Worm (Caenorhabditis elegans) whole organism, late embryonic: ENCODE results near the gene ears-2.

ENCODE experiments used
- C38D4.7 ChIP-seq: fragments of 200-800 bp; sonication (Bioruptor generic); optimal IDR thresholded peaks from 2 replicates; lab custom pipeline; 2018; ENCODE audit warnings: mild to moderate bottlenecking, missing genetic modification characterization, moderate library complexity, missing compliant biosample characterization
- F13H6.1 ChIP-seq: sonication (generic microtip); optimal IDR thresholded peaks from 2 replicates; lab custom pipeline; 2016; ENCODE audit warnings: missing genetic modification characterization, missing compliant biosample characterization
- K09A11.1 ChIP-seq: sonication (generic microtip); optimal IDR thresholded peaks from 2 replicates; lab custom pipeline; 2017; ENCODE audit warnings: antibody characterized with exemption, mild to moderate bottlenecking, missing genetic modification characterization, missing compliant biosample characterization; ENCODE audit not compliant: insufficient read depth
- T23F11.4 ChIP-seq: fragments of 200-800 bp; sonication (Bioruptor generic); optimal IDR thresholded peaks from 2 replicates; lab custom pipeline; 2018; ENCODE audit warnings: mild to moderate bottlenecking, missing genetic modification characterization, missing compliant biosample characterization
- Y22D7AL.16 ChIP-seq: sonication (generic microtip); optimal IDR thresholded peaks from 2 replicates; lab custom pipeline; 2016; ENCODE audit warnings: missing genetic modification characterization, missing compliant biosample characterization
- ama-1 ChIP-seq: fragments of 150-350 bp; optimal IDR thresholded peaks from 2 replicates; lab custom pipeline; 2014
- ceh-19 ChIP-seq: fragments of 200-800 bp; sonication (Bioruptor generic); optimal IDR thresholded peaks from 2 replicates; lab custom pipeline; 2018; ENCODE audit warnings: mild to moderate bottlenecking, missing genetic modification characterization, missing compliant biosample characterization
- ceh-2 ChIP-seq: sonication (generic microtip); optimal IDR thresholded peaks from 2 replicates; lab custom pipeline; 2016; ENCODE audit warnings: missing genotype, missing genetic modification characterization, missing compliant biosample characterization
- ceh-22 ChIP-seq: sonication (generic microtip); optimal IDR thresholded peaks from 2 replicates; lab custom pipeline; 2017; ENCODE audit warnings: missing biosample characterization, missing genetic modification characterization
- ceh-24 ChIP-seq: sonication (generic microtip); optimal IDR thresholded peaks from 2 replicates; lab custom pipeline; 2016; ENCODE audit warnings: mild to moderate bottlenecking, missing genetic modification characterization, missing compliant biosample characterization
- ceh-30 ChIP-seq: fragments of 150-350 bp; optimal IDR thresholded peaks from 2 replicates; lab custom pipeline; 2014; ENCODE audit warnings: missing biosample characterization, missing genetic modification characterization
- ceh-31 ChIP-seq: sonication (generic microtip); optimal IDR thresholded peaks from 2 replicates; lab custom pipeline; 2016; ENCODE audit warnings: missing genetic modification characterization, missing compliant biosample characterization
- ceh-34 ChIP-seq: sonication (generic microtip); optimal IDR thresholded peaks from 2 replicates; lab custom pipeline; 2016; ENCODE audit warnings: mild to moderate bottlenecking, missing genetic modification characterization, missing compliant biosample characterization
- ceh-45 ChIP-seq: fragments of 200-800 bp; sonication (Bioruptor generic); IDR thresholded peaks from 2 replicates; pipeline ENCODE4 v1.3.6; 2022; ENCODE audit warnings: missing genetic modification reagents, missing genetic modification characterization, missing compliant biosample characterization
- ceh-48 ChIP-seq: sonication (generic microtip); optimal IDR thresholded peaks from 2 replicates; lab custom pipeline; 2016; ENCODE audit warnings: missing genetic modification characterization, inconsistent platforms, missing compliant biosample characterization
- ceh-6 ChIP-seq: fragments of 200-800 bp; sonication (Bioruptor generic); optimal IDR thresholded peaks from 2 replicates; lab custom pipeline; 2018; ENCODE audit warnings: mild to moderate bottlenecking, missing genetic modification characterization, missing compliant biosample characterization
- ceh-9 ChIP-seq: sonication (generic microtip); optimal IDR thresholded peaks from 2 replicates; lab custom pipeline; 2016; ENCODE audit warnings: mild to moderate bottlenecking, missing genetic modification characterization, inconsistent platforms, missing compliant biosample characterization
- elt-2 ChIP-seq: sonication (generic microtip); optimal IDR thresholded peaks from 2 replicates; lab custom pipeline; 2016; ENCODE audit warnings: missing genetic modification reagents, missing genetic modification characterization, missing compliant biosample characterization
- elt-4 ChIP-seq: sonication (generic microtip); optimal IDR thresholded peaks from 2 replicates; lab custom pipeline; 2016; ENCODE audit warnings: missing genetic modification characterization, missing compliant biosample characterization
- ets-4 ChIP-seq: sonication (generic microtip); optimal IDR thresholded peaks from 2 replicates; lab custom pipeline; 2016; ENCODE audit warnings: missing genetic modification characterization, missing compliant biosample characterization
- eyg-1 ChIP-seq: sonication (generic microtip); optimal IDR thresholded peaks from 2 replicates; lab custom pipeline; 2016; ENCODE audit warnings: missing genotype, missing genetic modification characterization, missing compliant biosample characterization
- fax-1 ChIP-seq: sonication (generic microtip); optimal IDR thresholded peaks from 2 replicates; lab custom pipeline; 2016; ENCODE audit warnings: missing genotype, missing genetic modification characterization, missing compliant biosample characterization
- fkh-10 ChIP-seq: fragments of 150-350 bp; optimal IDR thresholded peaks from 2 replicates; lab custom pipeline; 2014; ENCODE audit warnings: missing biosample characterization, missing genetic modification reagents, missing genetic modification characterization
- fkh-6 ChIP-seq: sonication (generic microtip); optimal IDR thresholded peaks from 2 replicates; lab custom pipeline; 2016; ENCODE audit warnings: missing genetic modification characterization, missing compliant biosample characterization
- gmeb-2 ChIP-seq: sonication (generic microtip); optimal IDR thresholded peaks from 2 replicates; lab custom pipeline; 2016; ENCODE audit warnings: missing genetic modification characterization, inconsistent platforms, missing compliant biosample characterization
- hlh-13 ChIP-seq: fragments of 200-800 bp; sonication (Bioruptor generic); optimal IDR thresholded peaks from 2 replicates; lab custom pipeline; 2018; ENCODE audit warnings: mild to moderate bottlenecking, missing genetic modification characterization, missing compliant biosample characterization
- hlh-15 ChIP-seq: sonication (generic microtip); optimal IDR thresholded peaks from 2 replicates; lab custom pipeline; 2016; ENCODE audit warnings: missing genetic modification characterization, missing compliant biosample characterization
- hlh-30 ChIP-seq: sonication (generic microtip); optimal IDR thresholded peaks from 2 replicates; lab custom pipeline; 2017; ENCODE audit warnings: antibody characterized with exemption, missing genetic modification characterization, missing compliant biosample characterization; ENCODE audit not compliant: insufficient read depth
- hlh-6 ChIP-seq: sonication (generic microtip); optimal IDR thresholded peaks from 2 replicates; lab custom pipeline; 2016; ENCODE audit warnings: missing genotype, missing genetic modification characterization, missing compliant biosample characterization
- hlh-8 ChIP-seq: sonication (generic microtip); optimal IDR thresholded peaks from 2 replicates; lab custom pipeline; 2016; ENCODE audit warnings: missing genotype, missing genetic modification characterization, missing compliant biosample characterization
- lin-11 ChIP-seq: fragments of 200-800 bp; sonication (Bioruptor generic); optimal IDR thresholded peaks from 2 replicates; lab custom pipeline; 2018; ENCODE audit warnings: mild to moderate bottlenecking, missing genetic modification characterization, missing compliant biosample characterization
- madf-2 ChIP-seq: sonication (generic microtip); optimal IDR thresholded peaks from 2 replicates; lab custom pipeline; 2017; ENCODE audit warnings: missing genetic modification characterization, missing compliant biosample characterization
- nhr-11 ChIP-seq: fragments of 150-350 bp; optimal IDR thresholded peaks from 2 replicates; lab custom pipeline; 2014; ENCODE audit warnings: missing biosample characterization, missing genetic modification characterization
- nhr-232 ChIP-seq: sonication (generic microtip); optimal IDR thresholded peaks from 2 replicates; lab custom pipeline; 2016; ENCODE audit warnings: missing genetic modification characterization, missing compliant biosample characterization
- pag-3 ChIP-seq: sonication (generic microtip); optimal IDR thresholded peaks from 2 replicates; lab custom pipeline; 2016; ENCODE audit warnings: missing compliant biosample characterization, missing genetic modification characterization, borderline replicate concordance
- pat-9 ChIP-seq: fragments of 200-800 bp; sonication (Bioruptor generic); optimal IDR thresholded peaks from 2 replicates; lab custom pipeline; 2018; ENCODE audit warnings: mild to moderate bottlenecking, missing genetic modification characterization, moderate library complexity, missing compliant biosample characterization
- pax-1 ChIP-seq: fragments of 150-350 bp; optimal IDR thresholded peaks from 2 replicates; lab custom pipeline; 2014; ENCODE audit warnings: missing biosample characterization, missing genetic modification characterization
- pha-2 ChIP-seq: sonication (generic microtip); optimal IDR thresholded peaks from 2 replicates; lab custom pipeline; 2017; ENCODE audit warnings: mild to moderate bottlenecking, missing genetic modification characterization, missing compliant biosample characterization
- pqm-1 ChIP-seq: sonication (generic microtip); optimal IDR thresholded peaks from 2 replicates; lab custom pipeline; 2016; ENCODE audit warnings: missing genetic modification characterization, missing compliant biosample characterization
- pros-1 ChIP-seq: fragments of 150-350 bp; optimal IDR thresholded peaks from 2 replicates; lab custom pipeline; 2014; ENCODE audit warnings: missing biosample characterization, missing genetic modification reagents, missing genetic modification characterization
- rnt-1 ChIP-seq: sonication (generic microtip); optimal IDR thresholded peaks from 2 replicates; lab custom pipeline; 2016; ENCODE audit warnings: missing genetic modification characterization, missing compliant biosample characterization
- sdc-2 ChIP-seq: sonication (generic microtip); optimal IDR thresholded peaks from 2 replicates; lab custom pipeline; 2016; ENCODE audit warnings: missing genotype, missing genetic modification characterization, missing compliant biosample characterization
- sox-2 ChIP-seq: fragments of 200-800 bp; sonication (Bioruptor generic); IDR thresholded peaks from 2 replicates; pipeline ENCODE4 v1.3.6; 2022; ENCODE audit warnings: missing genetic modification reagents, missing genetic modification characterization, missing compliant biosample characterization
- sox-4 ChIP-seq: sonication (generic microtip); optimal IDR thresholded peaks from 2 replicates; lab custom pipeline; 2017; ENCODE audit warnings: mild to moderate bottlenecking, missing genetic modification characterization, inconsistent platforms, missing compliant biosample characterization
- syd-9 ChIP-seq: sonication (generic microtip); optimal IDR thresholded peaks from 2 replicates; lab custom pipeline; 2016; ENCODE audit warnings: mild to moderate bottlenecking, missing genetic modification characterization, moderate library complexity, missing compliant biosample characterization
- tbx-2 ChIP-seq: sonication (generic microtip); optimal IDR thresholded peaks from 2 replicates; lab custom pipeline; 2016; ENCODE audit warnings: missing genetic modification characterization, missing compliant biosample characterization
- tbx-7 ChIP-seq: sonication (generic microtip); optimal IDR thresholded peaks from 2 replicates; lab custom pipeline; 2016; ENCODE audit warnings: missing genotype, missing genetic modification characterization, missing compliant biosample characterization
- ttx-3 ChIP-seq: sonication (generic microtip); optimal IDR thresholded peaks from 2 replicates; lab custom pipeline; 2016; ENCODE audit warnings: missing genetic modification reagents, missing genetic modification characterization, missing compliant biosample characterization
- unc-3 ChIP-seq, 2 experiments: fragments of 200-800 bp in 1 of 2; sonication (Bioruptor generic) in 1 of 2; sonication (generic microtip) in 1 of 2; conservative IDR thresholded peaks in 1 of 2; optimal IDR thresholded peaks in 1 of 2; 2 replicates each; pipeline versions ENCODE4 v1.3.6 to Lab custom; 2016 to 2022; ENCODE audit warnings: missing compliant biosample characterization in 2 of 2, missing genetic modification characterization in 2 of 2, missing genetic modification reagents in 1 of 2
- unc-42 ChIP-seq: sonication (generic microtip); optimal IDR thresholded peaks from 2 replicates; lab custom pipeline; 2016; ENCODE audit warnings: missing genotype, missing genetic modification characterization, missing compliant biosample characterization
- unc-55 ChIP-seq: sonication (generic microtip); optimal IDR thresholded peaks from 2 replicates; lab custom pipeline; 2017; ENCODE audit warnings: missing biosample characterization, missing genetic modification reagents, missing genetic modification characterization
- unc-86 ChIP-seq: sonication (generic microtip); optimal IDR thresholded peaks from 2 replicates; lab custom pipeline; 2016; ENCODE audit warnings: missing genetic modification characterization, missing compliant biosample characterization
- zip-5 ChIP-seq: sonication (generic microtip); optimal IDR thresholded peaks from 2 replicates; lab custom pipeline; 2016; ENCODE audit warnings: missing genetic modification characterization, missing compliant biosample characterization

ears-2 gene

ce11 chrIV:390279-390678 lies at the start of gene ears-2, which contains the start of gene uncp-18:
ears-2 (minus strand) TSS chrIV:390468.
uncp-18 (plus strand) TSS chrIV:390560.
- peak; percentile 2 for TF ChIP-seq nhr-11 (tag; lab: Kevin White, UChicago)
- peak; percentile 99 for TF ChIP-seq ceh-48 (tag; lab: Kevin White, UChicago)
- peak; percentile 97 for TF ChIP-seq Y22D7AL.16
- peak; percentile 100 for TF ChIP-seq tbx-2 (tag; lab: Kevin White, UChicago)
- TF ChIP-seq ceh-9 (tag; lab: Kevin White, UChicago) = peak; percentile 68
- no peak for TF ChIP-seq ama-1
- peak; percentile 97 for TF ChIP-seq gmeb-2
- peak; percentile 69 for TF ChIP-seq ceh-30 (tag; lab: Kevin White, UChicago)
- TF ChIP-seq lin-11 = peak; percentile 93
- peak; percentile 83 for TF ChIP-seq nhr-232 (tag; lab: Kevin White, UChicago)
- peak; percentile 95 for TF ChIP-seq ceh-24 (tag; lab: Kevin White, UChicago)
- peak; percentile 100 for TF ChIP-seq ceh-31
- TF ChIP-seq hlh-30 (tag; lab: Kevin White, UChicago) = peak; percentile 39
- TF ChIP-seq T23F11.4 (GFP tag; lab: Kevin White, UChicago) = peak; percentile 95
- TF ChIP-seq syd-9 = peak; percentile 93
- TF ChIP-seq elt-2 (tag; lab: Kevin White, UChicago) = peak; percentile 100
- TF ChIP-seq zip-5 = peak; percentile 97
- TF ChIP-seq unc-3 (GFP tag; conservative IDR thresholded peaks at IDR 0.05; lab: Robert Waterston, UW) = peak; percentile 93
- peak; percentile 97 for TF ChIP-seq unc-3 (tag; optimal IDR thresholded peaks at IDR 0.05; lab: Kevin White, UChicago)
- TF ChIP-seq madf-2 (tag; lab: Kevin White, UChicago) = peak; percentile 96
- TF ChIP-seq pqm-1 = peak; percentile 97
- peak; percentile 99 for TF ChIP-seq ceh-2
- peak; percentile 92 for TF ChIP-seq hlh-6 (tag; lab: Kevin White, UChicago)
- TF ChIP-seq fkh-10 (GFP tag; lab: Kevin White, UChicago) = peak; percentile 89
- TF ChIP-seq pax-1 (tag; lab: Kevin White, UChicago) = peak; percentile 58
- peak; percentile 95 for TF ChIP-seq pag-3
- peak; percentile 99 for TF ChIP-seq unc-86 (tag; lab: Kevin White, UChicago)
- peak; percentile 99 for TF ChIP-seq hlh-8 (tag; lab: Kevin White, UChicago)
- TF ChIP-seq elt-4 (tag; lab: Kevin White, UChicago) = peak; percentile 60
- peak; percentile 98 for TF ChIP-seq sox-4 (tag; lab: Kevin White, UChicago)
- peak; percentile 98 for TF ChIP-seq ttx-3
- peak; percentile 99 for TF ChIP-seq hlh-15 (tag; lab: Kevin White, UChicago)
- peak; percentile 98 for TF ChIP-seq ceh-45
- TF ChIP-seq pat-9 (tag; lab: Kevin White, UChicago) = peak; percentile 99
- peak; percentile 97 for TF ChIP-seq hlh-13 (GFP tag; lab: Kevin White, UChicago)
- TF ChIP-seq sox-2 (GFP tag; lab: Robert Waterston, UW) = peak; percentile 94
- peak; percentile 69 for TF ChIP-seq ceh-22 (tag; lab: Kevin White, UChicago)
- peak; percentile 99 for TF ChIP-seq rnt-1
- peak; percentile 86 for TF ChIP-seq tbx-7 (tag; lab: Kevin White, UChicago)
- TF ChIP-seq eyg-1 = peak; percentile 98
- TF ChIP-seq fkh-6 (tag; lab: Kevin White, UChicago) = peak; percentile 90
- no peak for TF ChIP-seq pros-1 (tag; lab: Kevin White, UChicago)
- peak; percentile 98 for TF ChIP-seq ceh-19 (GFP tag; lab: Kevin White, UChicago)
- peak; percentile 98 for TF ChIP-seq ets-4
- TF ChIP-seq pha-2 (tag; lab: Kevin White, UChicago) = peak; percentile 96
- no peak for TF ChIP-seq unc-55 (GFP tag; lab: Kevin White, UChicago)
- TF ChIP-seq fax-1 = peak; percentile 99
- peak; percentile 93 for TF ChIP-seq unc-42
- TF ChIP-seq ceh-34 (tag; lab: Kevin White, UChicago) = peak; percentile 99
- peak; percentile 95 for TF ChIP-seq C38D4.7 (GFP tag; lab: Kevin White, UChicago)
- TF ChIP-seq F13H6.1 = peak; percentile 98
- peak; percentile 97 for TF ChIP-seq K09A11.1
- peak; percentile 84 for TF ChIP-seq sdc-2 (tag; lab: Kevin White, UChicago)
- TF ChIP-seq ceh-6 (GFP tag; lab: Kevin White, UChicago) = peak; percentile 91
